Worm (Caenorhabditis elegans) whole organism, L2 larva: Measurements from ENCODE around the gene M110.10.

Source experiments
- R02D3.7 ChIP-seq: fragments of 150-350 bp; optimal IDR thresholded peaks from 2 replicates; lab custom pipeline; 2014; ENCODE audit warnings: missing biosample characterization, missing genetic modification characterization
- ZK546.5 ChIP-seq: sonication (generic microtip); optimal IDR thresholded peaks from 2 replicates; lab custom pipeline; 2017; ENCODE audit warnings: missing biosample characterization, missing genetic modification characterization
- alr-1 ChIP-seq: fragments of 150-350 bp; optimal IDR thresholded peaks from 2 replicates; lab custom pipeline; 2014; ENCODE audit warnings: missing biosample characterization, missing genetic modification characterization
- ceh-16 ChIP-seq: fragments of 150-350 bp; optimal IDR thresholded peaks from 2 replicates; lab custom pipeline; 2014; ENCODE audit warnings: missing biosample characterization, missing genetic modification characterization
- ceh-82 ChIP-seq: fragments of 150-350 bp; optimal IDR thresholded peaks from 2 replicates; lab custom pipeline; 2014; ENCODE audit warnings: missing biosample characterization, missing genetic modification characterization
- crh-2 ChIP-seq: sonication (generic microtip); optimal IDR thresholded peaks from 2 replicates; lab custom pipeline; 2017; ENCODE audit warnings: missing biosample characterization, missing genetic modification characterization
- egl-27 ChIP-seq: sonication (generic microtip); optimal IDR thresholded peaks from 3 replicates; lab custom pipeline; 2017; ENCODE audit warnings: missing biosample characterization, missing genetic modification reagents, missing genetic modification characterization
- elt-3 ChIP-seq: sonication (generic microtip); optimal IDR thresholded peaks from 2 replicates; lab custom pipeline; 2017; ENCODE audit warnings: missing biosample characterization, missing genetic modification characterization
- lin-11 ChIP-seq: fragments of 150-350 bp; sonication (generic microtip); optimal IDR thresholded peaks from 2 replicates; lab custom pipeline; 2014; ENCODE audit warnings: missing biosample characterization, missing genetic modification characterization, inconsistent platforms, mixed read lengths
- lin-39 ChIP-seq: fragments of 150-350 bp; optimal IDR thresholded peaks from 2 replicates; lab custom pipeline; 2014; ENCODE audit warnings: missing biosample characterization, missing genetic modification reagents, missing genetic modification characterization
- mdl-1 ChIP-seq, 2 experiments: fragments of 150-350 bp in 1 of 2; sonication (generic microtip) in 1 of 2; optimal IDR thresholded peaks; 2 replicates each; lab custom pipeline; 2017; ENCODE audit warnings: missing biosample characterization in 2 of 2, missing genetic modification characterization in 2 of 2
- nhr-10 ChIP-seq: sonication (generic microtip); optimal IDR thresholded peaks from 2 replicates; lab custom pipeline; 2017; ENCODE audit warnings: missing biosample characterization, missing genetic modification characterization
- nhr-12 ChIP-seq: fragments of 150-350 bp; optimal IDR thresholded peaks from 2 replicates; lab custom pipeline; 2014; ENCODE audit warnings: missing biosample characterization, missing genetic modification characterization
- nhr-23 ChIP-seq: fragments of 150-350 bp; optimal IDR thresholded peaks from 2 replicates; lab custom pipeline; 2014; ENCODE audit warnings: missing biosample characterization, missing genetic modification reagents, missing genetic modification characterization
- nhr-237 ChIP-seq: fragments of 150-350 bp; optimal IDR thresholded peaks from 2 replicates; lab custom pipeline; 2014; ENCODE audit warnings: missing biosample characterization, missing genetic modification characterization
- sem-4 ChIP-seq: fragments of 150-350 bp; optimal IDR thresholded peaks from 2 replicates; lab custom pipeline; 2014; ENCODE audit warnings: missing biosample characterization, missing genetic modification reagents, missing genetic modification characterization
- skn-1 ChIP-seq: sonication (generic microtip); optimal IDR thresholded peaks from 2 replicates; lab custom pipeline; 2017; ENCODE audit warnings: missing biosample characterization, missing genetic modification characterization
- sma-9 ChIP-seq, 2 experiments: fragments of 150-350 bp in 1 of 2; sonication (generic microtip) in 1 of 2; optimal IDR thresholded peaks; 2 replicates each; lab custom pipeline; 2014 to 2016; ENCODE audit warnings: missing genetic modification characterization in 2 of 2, mild to moderate bottlenecking in 1 of 2, missing biosample characterization in 1 of 2, missing compliant biosample characterization in 1 of 2, missing genetic modification reagents in 1 of 2, moderate library complexity in 1 of 2
- zag-1 ChIP-seq: fragments of 150-350 bp; optimal IDR thresholded peaks from 2 replicates; lab custom pipeline; 2014; ENCODE audit warnings: missing biosample characterization, missing genetic modification characterization
- ztf-4 ChIP-seq: fragments of 150-350 bp; optimal IDR thresholded peaks from 2 replicates; lab custom pipeline; 2014; ENCODE audit warnings: missing biosample characterization, missing genetic modification characterization

M110.10 gene

DNA sequence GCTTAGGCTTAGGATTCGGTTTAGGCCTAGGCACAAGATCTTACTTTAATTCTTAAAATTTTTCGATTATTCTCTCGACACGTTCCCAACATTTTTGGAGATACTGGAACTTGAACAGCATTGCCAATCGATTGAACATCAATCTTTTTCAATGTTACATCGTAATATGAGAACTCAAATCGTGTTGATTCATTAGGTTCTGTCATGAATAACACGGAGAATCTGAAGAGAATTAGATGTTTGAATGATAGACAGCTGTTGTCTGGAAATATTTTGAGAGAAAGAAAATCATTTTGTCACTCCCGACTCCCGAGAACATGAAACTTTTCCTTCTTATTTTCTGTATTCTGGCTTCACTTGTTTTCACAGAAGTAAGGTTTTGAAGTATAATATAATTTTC lies 45.0 kb downstream of the M110.10 start, which contains the start of gene T05C12.15:
Gene T05C12.15, plus strand, starts transcription at position 301 of the 400 bp plus-strand sequence.
- TF ChIP-seq lin-11 (tag; lab: Kevin White, UChicago) (no peak), egl-27 (tag; lab: Kevin White, UChicago) (no peak), lin-39 (tag; lab: Kevin White, UChicago) (no peak), skn-1 (tag; lab: Kevin White, UChicago) (no peak), sma-9 (GFP tag; optimal IDR thresholded peaks at IDR 0.05; lab: Kevin White, UChicago) (no peak), sma-9 (tag; optimal IDR thresholded peaks at IDR 0.05; lab: Kevin White, UChicago) (no peak), mdl-1 (tag; optimal IDR thresholded peaks at IDR 0.05; lab: Kevin White, UChicago) (no peak), R02D3.7 (no peak), ceh-16 (tag; lab: Kevin White, UChicago) (no peak), elt-3 (tag; lab: Kevin White, UChicago) (no peak), alr-1 (tag; lab: Kevin White, UChicago) (no peak), ztf-4 (tag; lab: Kevin White, UChicago) (no peak), nhr-237 (tag; lab: Kevin White, UChicago) (no peak), nhr-12 (tag; lab: Kevin White, UChicago) (no peak), sem-4 (tag; lab: Kevin White, UChicago) (no peak), crh-2 (tag; lab: Kevin White, UChicago) (no peak), zag-1 (tag; lab: Kevin White, UChicago) (no peak), ceh-82 (tag; lab: Kevin White, UChicago) (no peak), nhr-23 (tag; lab: Kevin White, UChicago) (no peak), nhr-10 (tag; lab: Kevin White, UChicago) (no peak), ZK546.5 (tag; lab: Kevin White, UChicago) (no peak)
